Fruit fly (Drosophila melanogaster) whole organism, prepupa: ENCODE data around the gene Rab9.

Experiments
- Blimp-1 ChIP-seq: fragments of 200-800 bp; sonication (Bioruptor generic); optimal IDR thresholded peaks from 3 replicates; lab custom pipeline; 2017; ENCODE audit warnings: missing biosample characterization, missing genetic modification characterization, mild to moderate bottlenecking, moderate library complexity, missing genetic modification reagents
- CG10669 ChIP-seq: fragments of 200-800 bp; sonication (Bioruptor generic); optimal IDR thresholded peaks from 3 replicates; lab custom pipeline; 2018; ENCODE audit warnings: missing biosample characterization, mild to moderate bottlenecking, missing genetic modification characterization, moderate library complexity
- CG11762 ChIP-seq: fragments of 200-800 bp; sonication (Bioruptor generic); optimal IDR thresholded peaks from 3 replicates; lab custom pipeline; 2016; ENCODE audit warnings: missing biosample characterization, missing genetic modification characterization; ENCODE audit not compliant: insufficient read depth
- CG11902 ChIP-seq: fragments of 200-800 bp; sonication (Bioruptor generic); optimal IDR thresholded peaks from 3 replicates; lab custom pipeline; 2016; ENCODE audit warnings: missing biosample characterization, missing genetic modification characterization
- CG15336 ChIP-seq: fragments of 200-800 bp; sonication (Bioruptor generic); IDR thresholded peaks from 2 replicates; pipeline ENCODE4 v1.3.6; 2022; ENCODE audit warnings: missing biosample characterization, missing genetic modification characterization
- CG3032 ChIP-seq: fragments of 200-800 bp; optimal IDR thresholded peaks from 2 replicates; lab custom pipeline; 2019; ENCODE audit warnings: missing biosample characterization, mild to moderate bottlenecking, missing genetic modification characterization, moderate library complexity
- CG31627 ChIP-seq: fragments of 200-800 bp; sonication (Bioruptor generic); optimal IDR thresholded peaks from 3 replicates; lab custom pipeline; 2016; ENCODE audit warnings: missing biosample characterization, missing genetic modification characterization
- CG32006 ChIP-seq: fragments of 200-800 bp; sonication (Bioruptor generic); optimal IDR thresholded peaks from 3 replicates; lab custom pipeline; 2017; ENCODE audit warnings: missing biosample characterization, mild to moderate bottlenecking, missing genetic modification characterization
- CG34406 ChIP-seq: fragments of 200-800 bp; sonication (Bioruptor generic); optimal IDR thresholded peaks from 3 replicates; lab custom pipeline; 2016; ENCODE audit warnings: missing biosample characterization, missing genetic modification characterization
- CG3919 ChIP-seq: fragments of 200-800 bp; sonication (Bioruptor generic); optimal IDR thresholded peaks from 3 replicates; lab custom pipeline; 2016; ENCODE audit warnings: missing biosample characterization, missing genetic modification characterization
- CG6276 ChIP-seq: fragments of 200-800 bp; sonication (Bioruptor generic); optimal IDR thresholded peaks from 2 replicates; lab custom pipeline; 2017; ENCODE audit warnings: missing biosample characterization, mild to moderate bottlenecking, missing genetic modification characterization
- CG6792 ChIP-seq: fragments of 200-800 bp; sonication (Bioruptor generic); optimal IDR thresholded peaks from 3 replicates; lab custom pipeline; 2016; ENCODE audit warnings: missing biosample characterization, missing genetic modification characterization
- CG6854 ChIP-seq: fragments of 200-800 bp; sonication (Bioruptor generic); optimal IDR thresholded peaks from 2 replicates; lab custom pipeline; 2017; ENCODE audit warnings: missing biosample characterization, mild to moderate bottlenecking, missing genetic modification characterization
- CG9139 ChIP-seq: fragments of 200-800 bp; sonication (Bioruptor generic); optimal IDR thresholded peaks from 3 replicates; lab custom pipeline; 2017; ENCODE audit warnings: missing biosample characterization, mild to moderate bottlenecking, missing genetic modification characterization
- Eip75B ChIP-seq: fragments of 200-800 bp; sonication (Bioruptor generic); optimal IDR thresholded peaks from 3 replicates; lab custom pipeline; 2016; ENCODE audit warnings: missing biosample characterization, missing genetic modification characterization
- Eip78C ChIP-seq: fragments of 200-800 bp; sonication (Bioruptor generic); peaks from one replicate; lab custom pipeline; 2016; ENCODE audit warnings: missing biosample characterization, missing genetic modification characterization
- Eip93F ChIP-seq: fragments of 200-800 bp; sonication (Bioruptor generic); optimal IDR thresholded peaks from 2 replicates; lab custom pipeline; 2016; ENCODE audit warnings: missing biosample characterization, mild to moderate bottlenecking, missing genetic modification characterization
- Ets96B ChIP-seq: fragments of 200-800 bp; optimal IDR thresholded peaks from 2 replicates; lab custom pipeline; 2019; ENCODE audit warnings: missing biosample characterization, mild to moderate bottlenecking, missing genetic modification characterization, moderate library complexity
- Hr38 ChIP-seq: sonication (Bioruptor generic); optimal IDR thresholded peaks from 2 replicates; lab custom pipeline; 2016; ENCODE audit warnings: missing biosample characterization, missing genetic modification characterization
- Hr39 ChIP-seq: fragments of 200-800 bp; sonication (Bioruptor generic); optimal IDR thresholded peaks from 2 replicates; lab custom pipeline; 2016; ENCODE audit warnings: missing biosample characterization, missing genetic modification characterization
- Lpt ChIP-seq: fragments of 200-800 bp; sonication (Bioruptor generic); optimal IDR thresholded peaks from 3 replicates; lab custom pipeline; 2016; ENCODE audit warnings: missing biosample characterization, missing genetic modification characterization
- Met ChIP-seq: fragments of 200-800 bp; sonication (Bioruptor generic); optimal IDR thresholded peaks from 3 replicates; lab custom pipeline; 2016; ENCODE audit warnings: missing biosample characterization, missing genetic modification characterization
- OdsH ChIP-seq: fragments of 200-800 bp; sonication (Bioruptor generic); optimal IDR thresholded peaks from 3 replicates; lab custom pipeline; 2016; ENCODE audit warnings: missing biosample characterization, missing genetic modification characterization
- Smox ChIP-seq: fragments of 200-800 bp; sonication (Bioruptor generic); optimal IDR thresholded peaks from 3 replicates; lab custom pipeline; 2016; ENCODE audit warnings: missing biosample characterization, missing genetic modification characterization
- Sox102F ChIP-seq: fragments of 200-800 bp; sonication (Bioruptor generic); optimal IDR thresholded peaks from 2 replicates; lab custom pipeline; 2016; ENCODE audit warnings: missing biosample characterization, mild to moderate bottlenecking, missing genetic modification characterization
- Sox14 ChIP-seq: fragments of 200-800 bp; sonication (Bioruptor generic); optimal IDR thresholded peaks from 3 replicates; lab custom pipeline; 2016; ENCODE audit warnings: missing biosample characterization, missing genetic modification characterization
- Sox15 ChIP-seq: fragments of 200-800 bp; sonication (Bioruptor generic); optimal IDR thresholded peaks from 3 replicates; lab custom pipeline; 2016; ENCODE audit warnings: missing biosample characterization, missing genetic modification characterization
- achi ChIP-seq: fragments of 200-800 bp; sonication (Bioruptor generic); optimal IDR thresholded peaks from 3 replicates; lab custom pipeline; 2016; ENCODE audit warnings: missing biosample characterization, missing genetic modification characterization
- acj6 ChIP-seq: fragments of 200-800 bp; sonication (Bioruptor generic); optimal IDR thresholded peaks from 3 replicates; lab custom pipeline; 2016; ENCODE audit warnings: missing biosample characterization, missing genetic modification characterization
- dac ChIP-seq: fragments of 200-800 bp; sonication (Bioruptor generic); optimal IDR thresholded peaks from 2 replicates; lab custom pipeline; 2017; ENCODE audit warnings: missing biosample characterization, mild to moderate bottlenecking, missing genetic modification characterization
- dsx ChIP-seq: fragments of 200-800 bp; optimal IDR thresholded peaks from 3 replicates; lab custom pipeline; 2019; ENCODE audit warnings: missing biosample characterization, mild to moderate bottlenecking, missing genetic modification characterization, moderate library complexity; ENCODE audit not compliant: poor library complexity, severe bottlenecking
- eg ChIP-seq: fragments of 200-800 bp; sonication (Bioruptor generic); IDR thresholded peaks from 3 replicates; pipeline ENCODE4 v1.3.6; 2022; ENCODE audit warnings: missing biosample characterization, missing genetic modification characterization
- esn ChIP-seq: fragments of 200-800 bp; sonication (Bioruptor generic); optimal IDR thresholded peaks from 2 replicates; lab custom pipeline; 2016; ENCODE audit warnings: missing biosample characterization, mild to moderate bottlenecking, missing genetic modification characterization, moderate library complexity
- fd59A ChIP-seq: fragments of 200-800 bp; sonication (Bioruptor generic); optimal IDR thresholded peaks from 2 replicates; lab custom pipeline; 2017; ENCODE audit warnings: missing biosample characterization, mild to moderate bottlenecking, missing genetic modification characterization, missing genetic modification reagents
- fkh ChIP-seq: fragments of 200-800 bp; sonication (Bioruptor generic); optimal IDR thresholded peaks from 3 replicates; lab custom pipeline; 2017; ENCODE audit warnings: missing biosample characterization, mild to moderate bottlenecking, missing genetic modification characterization, moderate library complexity
- net ChIP-seq: fragments of 200-800 bp; sonication (Bioruptor generic); optimal IDR thresholded peaks from 3 replicates; lab custom pipeline; 2016; ENCODE audit warnings: missing biosample characterization, missing genetic modification characterization
- salr ChIP-seq, 2 experiments: fragments of 200-800 bp; sonication (Bioruptor generic); optimal IDR thresholded peaks; 3 replicates each; lab custom pipeline; 2016 to 2018; ENCODE audit warnings: missing biosample characterization in 2 of 2, missing genetic modification characterization in 2 of 2, mild to moderate bottlenecking in 1 of 2
- spab ChIP-seq: fragments of 200-800 bp; sonication (Bioruptor generic); optimal IDR thresholded peaks from 2 replicates; lab custom pipeline; 2017; ENCODE audit warnings: missing biosample characterization, mild to moderate bottlenecking, missing genetic modification characterization, missing genetic modification reagents
- svp ChIP-seq: fragments of 200-800 bp; sonication (Bioruptor generic); peaks from one replicate; lab custom pipeline; 2016; ENCODE audit warnings: missing biosample characterization, missing genetic modification characterization
- vri ChIP-seq: fragments of 200-800 bp; sonication (Bioruptor generic); optimal IDR thresholded peaks from 3 replicates; lab custom pipeline; 2016; ENCODE audit warnings: missing biosample characterization, mild to moderate bottlenecking, missing genetic modification characterization

Gene Rab9

dm6 chr2L:19439598-19440230, 7.3 kb downstream of the Rab9 start (continued):
- TF ChIP-seq CG3032 (tag; lab: Kevin White, UChicago), result peak; percentile 54
- TF ChIP-seq Hr39 (GFP tag; lab: Kevin White, UChicago), result peak; percentile 14
- no peak for TF ChIP-seq CG11762
- peak; percentile 54; the same call in 2 of the 3 replicates for TF ChIP-seq eg
- TF ChIP-seq Smox (GFP tag; lab: Kevin White, UChicago), result peak; percentile 48
- TF ChIP-seq spab, result peak; percentile 27
- TF ChIP-seq CG10669 (GFP tag; lab: Kevin White, UChicago), result peak; percentile 44
- TF ChIP-seq CG6276 (GFP tag; lab: Kevin White, UChicago), result no peak
- no peak for TF ChIP-seq fkh (GFP tag; lab: Kevin White, UChicago)
- no peak for TF ChIP-seq Hr38
- TF ChIP-seq vri (GFP tag; lab: Kevin White, UChicago), result no peak
- TF ChIP-seq svp (GFP tag; lab: Kevin White, UChicago), result peak; percentile 68
- TF ChIP-seq Blimp-1 (GFP tag; lab: Kevin White, UChicago), result peak; percentile 69
- peak; percentile 81 for TF ChIP-seq Ets96B (tag; lab: Kevin White, UChicago)
- TF ChIP-seq Sox102F (GFP tag; lab: Kevin White, UChicago), result peak; percentile 16
- no peak for TF ChIP-seq CG6854
- peak; percentile 83 for TF ChIP-seq achi
- peak; percentile 48 for TF ChIP-seq CG3919 (GFP tag; lab: Kevin White, UChicago)
- no peak for TF ChIP-seq Lpt
- no peak for TF ChIP-seq Met (GFP tag; lab: Kevin White, UChicago)
- TF ChIP-seq CG6792 (GFP tag; lab: Kevin White, UChicago), result peak; percentile 3
- peak; percentile 74 for TF ChIP-seq acj6
- no peak for TF ChIP-seq Eip93F (GFP tag; lab: Kevin White, UChicago)
- TF ChIP-seq dac (GFP tag; lab: Kevin White, UChicago), result peak; percentile 67
- no peak for TF ChIP-seq esn (GFP tag; lab: Kevin White, UChicago)
- peak; percentile 83 for TF ChIP-seq OdsH
- peak; percentile 86 for TF ChIP-seq net
- peak; percentile 74 for TF ChIP-seq CG15336 (GFP tag; lab: Robert Waterston, UW)
- peak; percentile 34 to 75 for TF ChIP-seq salr (GFP tag; optimal IDR thresholded peaks at IDR 0.05; lab: Kevin White, UChicago)
- TF ChIP-seq CG34406 (GFP tag; lab: Kevin White, UChicago), result peak; percentile 74
- TF ChIP-seq Eip78C (GFP tag; lab: Kevin White, UChicago), result peak; percentile 92
- peak; percentile 59 for TF ChIP-seq Sox15 (GFP tag; lab: Kevin White, UChicago)
- peak; percentile 77 for TF ChIP-seq Sox14 (GFP tag; lab: Kevin White, UChicago)
- no peak for TF ChIP-seq CG9139
- peak; percentile 73 for TF ChIP-seq fd59A (GFP tag; lab: Kevin White, UChicago)
- TF ChIP-seq dsx (GFP tag; lab: Kevin White, UChicago), result peak; percentile 5
- peak; percentile 68 for TF ChIP-seq CG32006 (GFP tag; lab: Kevin White, UChicago)
- TF ChIP-seq CG11902, result peak; percentile 22
- TF ChIP-seq CG31627 (GFP tag; lab: Kevin White, UChicago), result peak; percentile 11

- TF ChIP-seq Eip75B, result no peak
- TF ChIP-seq Eip78C (GFP tag; lab: Kevin White, UChicago), result peak; percentile 43
Observed at dm6 chr2L:19440285-19440684, 7.9 kb downstream of the Rab9 start.
